Worm (Caenorhabditis elegans) whole organism, young adult: Measurements from ENCODE around the gene T21H3.5.

ENCODE experiments used
- F52B5.7 ChIP-seq: sonication (generic microtip); optimal IDR thresholded peaks from 2 replicates; lab custom pipeline; 2016; ENCODE audit warnings: mild to moderate bottlenecking, missing genetic modification characterization, missing compliant biosample characterization
- ceh-27 ChIP-seq: fragments of 200-800 bp; sonication (Bioruptor generic); optimal IDR thresholded peaks from 2 replicates; lab custom pipeline; 2018; ENCODE audit warnings: mild to moderate bottlenecking, missing genetic modification characterization, moderate library complexity, missing compliant biosample characterization
- die-1 ChIP-seq: sonication (generic microtip); optimal IDR thresholded peaks from 2 replicates; lab custom pipeline; 2016; ENCODE audit warnings: missing genotype, mild to moderate bottlenecking, missing genetic modification characterization, missing compliant biosample characterization
- mxl-1 ChIP-seq: sonication (generic microtip); optimal IDR thresholded peaks from 2 replicates; lab custom pipeline; 2016; ENCODE audit warnings: missing genetic modification characterization, missing compliant biosample characterization
- pha-4 ChIP-seq: fragments of 150-350 bp; sonication (generic microtip); optimal IDR thresholded peaks from 2 replicates; lab custom pipeline; 2014; ENCODE audit warnings: missing biosample characterization, missing genetic modification reagents, missing genetic modification characterization
- tlf-1 ChIP-seq: fragments of 200-800 bp; sonication (Bioruptor generic); optimal IDR thresholded peaks from 2 replicates; lab custom pipeline; 2018; ENCODE audit warnings: mild to moderate bottlenecking, missing genetic modification characterization, missing compliant biosample characterization

DNA sequence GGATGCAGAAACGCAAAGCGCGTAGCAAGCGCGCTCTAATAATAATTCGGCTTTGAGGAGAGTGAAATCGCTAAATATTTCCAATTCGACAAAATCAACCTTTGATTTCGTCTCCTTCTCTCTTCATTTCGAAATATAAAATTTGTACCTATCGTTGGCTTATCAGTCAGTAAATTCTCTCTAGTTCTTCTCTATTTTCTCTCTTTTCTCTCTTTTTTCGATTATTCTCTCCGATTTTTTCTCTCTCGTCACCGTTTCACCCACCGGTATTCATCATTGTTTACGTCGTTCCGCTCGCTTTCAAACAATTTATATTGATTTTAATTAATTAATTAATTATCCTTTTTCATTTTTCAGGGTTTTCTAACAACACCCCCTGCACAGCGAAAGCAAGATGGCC is 8.2 kb downstream of the T21H3.5 start, which contains the start of gene cmd-1:
- TF ChIP-seq tlf-1 (GFP tag; lab: Kevin White, UChicago) = no peak
- TF ChIP-seq mxl-1 = no peak
- TF ChIP-seq F52B5.7 (tag; lab: Kevin White, UChicago) = no peak
- no peak for TF ChIP-seq pha-4 (tag; lab: Kevin White, UChicago)
- TF ChIP-seq die-1 (tag; lab: Kevin White, UChicago) = no peak
- no peak for TF ChIP-seq ceh-27 (GFP tag; lab: Kevin White, UChicago)
